Fruit fly (Drosophila melanogaster) whole organism, embryonic: ENCODE data around the gene CG1785.

Source experiments
- Atf6 ChIP-seq: fragments of 200-800 bp; sonication (Bioruptor generic); IDR thresholded peaks from 2 replicates; pipeline ENCODE4 v1.3.6; 2022; ENCODE audit warnings: missing biosample characterization, missing genetic modification characterization
- BEAF-32 ChIP-seq: fragments of 200-800 bp; sonication (Bioruptor generic); optimal IDR thresholded peaks from 3 replicates; lab custom pipeline; 2017; ENCODE audit warnings: missing biosample characterization, missing genetic modification characterization, mild to moderate bottlenecking, moderate library complexity, missing genetic modification reagents
- CG11093 ChIP-seq: fragments of 200-800 bp; sonication (Bioruptor generic); IDR thresholded peaks from 3 replicates; pipeline ENCODE4 v1.3.6; 2022; ENCODE audit warnings: missing biosample characterization, missing genetic modification characterization
- CG12071 ChIP-seq: fragments of 200-800 bp; sonication (Bioruptor generic); optimal IDR thresholded peaks from 3 replicates; lab custom pipeline; 2018; ENCODE audit warnings: missing biosample characterization, mild to moderate bottlenecking, missing genetic modification characterization
- CG12155 ChIP-seq: fragments of 200-800 bp; sonication (Bioruptor generic); optimal IDR thresholded peaks from 3 replicates; lab custom pipeline; 2016; ENCODE audit warnings: missing biosample characterization, missing genetic modification characterization
- CG13296 ChIP-seq: fragments of 200-800 bp; sonication (Bioruptor generic); optimal IDR thresholded peaks from 3 replicates; lab custom pipeline; 2018; ENCODE audit warnings: missing biosample characterization, mild to moderate bottlenecking, missing genetic modification characterization
- CG13894 ChIP-seq: fragments of 200-800 bp; sonication (Bioruptor generic); optimal IDR thresholded peaks from 3 replicates; lab custom pipeline; 2018; ENCODE audit warnings: missing biosample characterization, mild to moderate bottlenecking, missing genetic modification characterization, moderate library complexity
- CG14014 ChIP-seq: fragments of 200-800 bp; sonication (Bioruptor generic); IDR thresholded peaks from 2 replicates; pipeline ENCODE4 v1.3.6; 2022; ENCODE audit warnings: missing biosample characterization, missing genetic modification characterization
- CG15479 ChIP-seq: fragments of 200-800 bp; sonication (Bioruptor generic); optimal IDR thresholded peaks from 3 replicates; lab custom pipeline; 2019; ENCODE audit warnings: missing biosample characterization, mild to moderate bottlenecking, missing genetic modification characterization, moderate library complexity
- CG15514 ChIP-seq: fragments of 200-800 bp; sonication (Bioruptor generic); optimal IDR thresholded peaks from 3 replicates; lab custom pipeline; 2017; ENCODE audit warnings: missing biosample characterization, missing genetic modification characterization, mild to moderate bottlenecking, moderate library complexity, missing genetic modification reagents
- CG1647 ChIP-seq: fragments of 200-800 bp; sonication (Bioruptor generic); optimal IDR thresholded peaks from 3 replicates; lab custom pipeline; 2016; ENCODE audit warnings: missing biosample characterization, missing genetic modification characterization
- CG17568 ChIP-seq: fragments of 200-800 bp; sonication (Bioruptor generic); optimal IDR thresholded peaks from 2 replicates; lab custom pipeline; 2018; ENCODE audit warnings: missing biosample characterization, mild to moderate bottlenecking, missing genetic modification characterization, moderate library complexity
- CG2678 ChIP-seq: fragments of 200-800 bp; sonication (Bioruptor generic); optimal IDR thresholded peaks from 3 replicates; lab custom pipeline; 2019; ENCODE audit warnings: missing biosample characterization, mild to moderate bottlenecking, missing genetic modification characterization, moderate library complexity
- CG3065 ChIP-seq: fragments of 200-800 bp; sonication (Bioruptor generic); optimal IDR thresholded peaks from 2 replicates; lab custom pipeline; 2016; ENCODE audit warnings: missing biosample characterization, missing genetic modification characterization
- CG34376 ChIP-seq: fragments of 200-800 bp; sonication (Bioruptor generic); optimal IDR thresholded peaks from 2 replicates; lab custom pipeline; 2018; ENCODE audit warnings: missing biosample characterization, mild to moderate bottlenecking, missing genetic modification characterization
- CG4282 ChIP-seq: fragments of 200-800 bp; sonication (Bioruptor generic); optimal IDR thresholded peaks from 2 replicates; lab custom pipeline; 2016; ENCODE audit warnings: missing biosample characterization, missing genetic modification characterization
- CG4707 ChIP-seq: fragments of 200-800 bp; sonication (Bioruptor generic); optimal IDR thresholded peaks from 2 replicates; lab custom pipeline; 2018; ENCODE audit warnings: missing biosample characterization, mild to moderate bottlenecking, missing genetic modification characterization, moderate library complexity
- CG8290 ChIP-seq, 3 experiments: fragments of 200-800 bp; sonication (Bioruptor generic); optimal IDR thresholded peaks; 2 replicates each; lab custom pipeline; 2016 to 2019; ENCODE audit warnings: missing biosample characterization in 3 of 3, missing genetic modification characterization in 3 of 3, mild to moderate bottlenecking in 2 of 3, moderate library complexity in 1 of 3
- CG9437 ChIP-seq: fragments of 200-800 bp; sonication (Bioruptor generic); optimal IDR thresholded peaks from 2 replicates; lab custom pipeline; 2018; ENCODE audit warnings: missing biosample characterization, mild to moderate bottlenecking, missing genetic modification characterization
- CG9727 ChIP-seq: fragments of 200-800 bp; sonication (Bioruptor generic); optimal IDR thresholded peaks from 3 replicates; lab custom pipeline; 2017; ENCODE audit warnings: missing biosample characterization, mild to moderate bottlenecking, missing genetic modification characterization
- CG9876 ChIP-seq: fragments of 200-800 bp; sonication (Bioruptor generic); optimal IDR thresholded peaks from 2 replicates; lab custom pipeline; 2016; ENCODE audit warnings: missing biosample characterization, missing genetic modification characterization
- Camta ChIP-seq: fragments of 200-800 bp; sonication (Bioruptor generic); optimal IDR thresholded peaks from 2 replicates; lab custom pipeline; 2016; ENCODE audit warnings: missing biosample characterization, missing genetic modification characterization
- CrebB ChIP-seq: fragments of 200-800 bp; sonication (Bioruptor generic); optimal IDR thresholded peaks from 3 replicates; lab custom pipeline; 2018; ENCODE audit warnings: missing biosample characterization, mild to moderate bottlenecking, missing genetic modification characterization
- D19B ChIP-seq: fragments of 200-800 bp; sonication (Bioruptor generic); optimal IDR thresholded peaks from 2 replicates; lab custom pipeline; 2017; ENCODE audit warnings: missing biosample characterization, mild to moderate bottlenecking, missing genetic modification characterization
- Deaf1 ChIP-seq: fragments of 200-800 bp; optimal IDR thresholded peaks from 3 replicates; lab custom pipeline; 2019; ENCODE audit warnings: missing biosample characterization, mild to moderate bottlenecking, missing genetic modification characterization, moderate library complexity
- HLH3B ChIP-seq: fragments of 200-800 bp; sonication (Bioruptor generic); IDR thresholded peaks from 2 replicates; pipeline ENCODE4 v1.3.6; 2022; ENCODE audit warnings: missing biosample characterization, missing genetic modification characterization
- Kr ChIP-seq: fragments of 200-800 bp; sonication (Bioruptor generic); optimal IDR thresholded peaks from 2 replicates; lab custom pipeline; 2017; ENCODE audit warnings: missing biosample characterization, mild to moderate bottlenecking, missing genetic modification characterization
- Myb ChIP-seq: fragments of 200-800 bp; sonication (Bioruptor generic); optimal IDR thresholded peaks from 2 replicates; lab custom pipeline; 2016; ENCODE audit warnings: missing biosample characterization, missing genetic modification characterization
- Nf-YB ChIP-seq: fragments of 200-800 bp; sonication (Bioruptor generic); optimal IDR thresholded peaks from 3 replicates; lab custom pipeline; 2019; ENCODE audit warnings: missing biosample characterization, mild to moderate bottlenecking, missing genetic modification characterization, moderate library complexity
- Nf-YC ChIP-seq: fragments of 200-800 bp; optimal IDR thresholded peaks from 3 replicates; lab custom pipeline; 2019; ENCODE audit warnings: missing biosample characterization, mild to moderate bottlenecking, missing genetic modification characterization, moderate library complexity
- chinmo ChIP-seq: fragments of 200-800 bp; sonication (Bioruptor generic); IDR thresholded peaks from 4 replicates; pipeline ENCODE4 v1.3.6; 2022; ENCODE audit warnings: missing biosample characterization, missing genetic modification characterization; ENCODE audit not compliant: partially characterized antibody
- dmrt11E ChIP-seq: fragments of 200-800 bp; sonication (Bioruptor generic); optimal IDR thresholded peaks from 3 replicates; lab custom pipeline; 2018; ENCODE audit warnings: missing biosample characterization, mild to moderate bottlenecking, missing genetic modification characterization, moderate library complexity
- eve ChIP-seq, 2 experiments: fragments of >200 bp; optimal IDR thresholded peaks; 2 replicates each; lab custom pipeline; 2017; ENCODE audit warnings: missing biosample characterization in 2 of 2, missing genetic modification characterization in 2 of 2
- exex ChIP-seq: fragments of 200-800 bp; sonication (Bioruptor generic); optimal IDR thresholded peaks from 4 replicates; lab custom pipeline; 2018; ENCODE audit warnings: missing biosample characterization, mild to moderate bottlenecking, missing genetic modification characterization, moderate library complexity
- fu2 ChIP-seq: fragments of 200-800 bp; sonication (Bioruptor generic); optimal IDR thresholded peaks from 2 replicates; lab custom pipeline; 2016; ENCODE audit warnings: missing biosample characterization, missing genetic modification characterization
- kni ChIP-seq: fragments of 200-800 bp; sonication (Bioruptor generic); optimal IDR thresholded peaks from 3 replicates; lab custom pipeline; 2017; ENCODE audit warnings: mild to moderate bottlenecking, missing biosample characterization, missing genetic modification reagents, missing genetic modification characterization
- lab ChIP-seq: fragments of 200-800 bp; sonication (Bioruptor generic); optimal IDR thresholded peaks from 3 replicates; lab custom pipeline; 2017; ENCODE audit warnings: missing biosample characterization, missing genetic modification characterization, mild to moderate bottlenecking, moderate library complexity, missing genetic modification reagents
- luna ChIP-seq: fragments of 200-800 bp; sonication (Bioruptor generic); optimal IDR thresholded peaks from 2 replicates; lab custom pipeline; 2016; ENCODE audit warnings: missing biosample characterization, missing genetic modification characterization
- pnt ChIP-seq: fragments of 200-800 bp; sonication (Bioruptor generic); optimal IDR thresholded peaks from 3 replicates; lab custom pipeline; 2016; ENCODE audit warnings: missing biosample characterization, missing genetic modification characterization
- pros ChIP-seq: fragments of 200-800 bp; sonication (Bioruptor generic); optimal IDR thresholded peaks from 3 replicates; lab custom pipeline; 2019; ENCODE audit warnings: missing biosample characterization, mild to moderate bottlenecking, missing genetic modification characterization, moderate library complexity
- salm ChIP-seq: fragments of 200-800 bp; sonication (Bioruptor generic); optimal IDR thresholded peaks from 2 replicates; lab custom pipeline; 2018; ENCODE audit warnings: missing biosample characterization, mild to moderate bottlenecking, missing genetic modification characterization
- sd ChIP-seq: fragments of 200-800 bp; sonication (Bioruptor generic); optimal IDR thresholded peaks from 3 replicates; lab custom pipeline; 2018; ENCODE audit warnings: missing biosample characterization, mild to moderate bottlenecking, missing genetic modification characterization, moderate library complexity
- sens ChIP-seq: fragments of 200-800 bp; sonication (Bioruptor generic); peaks from one replicate; lab custom pipeline; 2016; ENCODE audit warnings: missing biosample characterization, missing genetic modification characterization
- sug ChIP-seq: fragments of 200-800 bp; optimal IDR thresholded peaks from 2 replicates; lab custom pipeline; 2019; ENCODE audit warnings: missing biosample characterization, mild to moderate bottlenecking, missing genetic modification characterization, moderate library complexity
- tio ChIP-seq: fragments of 200-800 bp; sonication (Bioruptor generic); optimal IDR thresholded peaks from 2 replicates; lab custom pipeline; 2017; ENCODE audit warnings: missing biosample characterization, missing genetic modification characterization, inconsistent platforms
- unpg ChIP-seq: fragments of 200-800 bp; sonication (Bioruptor generic); optimal IDR thresholded peaks from 3 replicates; lab custom pipeline; 2018; ENCODE audit warnings: missing biosample characterization, mild to moderate bottlenecking, missing genetic modification characterization, moderate library complexity
- zfh2 ChIP-seq: fragments of 200-800 bp; sonication (Bioruptor generic); optimal IDR thresholded peaks from 2 replicates; lab custom pipeline; 2016; ENCODE audit warnings: missing biosample characterization, missing genetic modification characterization

The CG1785 gene

DNA sequence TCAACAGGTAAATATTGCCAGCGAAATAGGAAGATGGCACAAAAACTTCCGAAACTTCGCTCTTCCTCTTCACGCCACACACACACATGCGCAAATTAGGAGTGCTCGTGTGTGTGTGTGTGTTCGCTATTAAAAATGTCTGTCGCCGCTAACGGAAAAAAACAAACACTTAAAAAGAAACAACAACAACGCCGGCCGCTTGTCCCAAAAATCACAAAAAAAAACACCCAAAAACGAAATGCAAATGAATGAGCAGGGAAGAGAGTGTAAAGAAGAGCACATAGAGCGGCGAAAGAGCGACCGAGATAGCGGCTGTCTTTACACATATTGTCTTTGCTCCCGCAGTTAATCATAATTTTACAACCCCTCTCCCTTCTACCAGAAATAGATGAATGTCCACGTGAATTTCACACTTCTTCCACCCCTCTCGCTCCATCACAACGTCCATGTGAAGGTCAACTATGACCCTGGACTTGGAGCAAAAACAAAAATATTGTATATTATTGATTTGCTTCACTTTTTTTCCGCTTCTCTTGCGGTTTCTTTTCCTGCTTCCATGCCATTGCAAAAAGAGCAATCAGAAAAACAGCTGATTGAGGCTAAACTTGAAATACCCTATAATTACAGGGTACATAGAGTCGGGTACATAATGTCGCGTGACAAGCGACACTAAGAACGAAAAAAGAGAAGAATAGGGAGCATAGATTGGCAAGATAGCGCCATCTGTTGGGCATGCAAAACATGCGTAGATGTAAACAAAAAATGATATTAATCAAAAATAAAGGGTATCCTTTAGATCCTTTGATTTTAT lies 32.7 kb upstream of the CG1785 start (continued):
- TF ChIP-seq D19B = peak; percentile 84
- TF ChIP-seq HLH3B (GFP tag; lab: Robert Waterston, UW) = no peak
- TF ChIP-seq CG8290 (GFP tag; optimal IDR thresholded peaks at IDR 0.05; lab: Kevin White, UChicago) = no peak
- TF ChIP-seq CG8290 (tag; optimal IDR thresholded peaks at IDR 0.05; lab: Kevin White, UChicago) = peak in 1 of 2 experiments; percentile 0

DNA sequence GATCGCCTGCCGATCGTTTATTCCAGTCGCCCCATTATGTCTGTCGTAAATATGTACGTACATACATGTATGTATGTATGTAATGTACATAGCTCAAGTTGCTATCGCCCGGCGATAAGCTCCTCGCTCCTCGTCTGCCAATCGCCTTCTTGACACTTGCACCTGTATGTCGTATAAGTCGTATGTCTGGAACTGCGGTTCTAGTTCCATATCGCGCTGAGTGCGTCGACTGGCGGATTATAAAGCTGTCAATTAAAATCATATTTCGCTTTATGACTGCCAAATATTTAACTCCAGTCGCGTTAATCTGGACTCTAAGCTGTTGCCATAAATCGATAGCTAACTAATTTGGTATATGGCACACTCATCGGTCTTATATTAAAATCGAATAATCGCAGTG lies 29.3 kb upstream of the CG1785 start:
- TF ChIP-seq CG1647 (GFP tag; lab: Kevin White, UChicago) = no peak
- TF ChIP-seq sug = peak; percentile 41
- peak; percentile 28 for TF ChIP-seq CG2678 (tag; lab: Kevin White, UChicago)
- TF ChIP-seq CG15514 (GFP tag; lab: Kevin White, UChicago) = peak; percentile 25
- TF ChIP-seq CG9727 = no peak
- no peak for TF ChIP-seq eve (GFP tag; optimal IDR thresholded peaks at IDR 0.05; lab: Kevin White, UChicago)
- peak; percentile 75 for TF ChIP-seq Nf-YB
- 0 out of 2 replicates have a peak, but pooled peaks have one; percentile 9 for TF ChIP-seq Atf6 (GFP tag; lab: Robert Waterston, UW)
- no peak for TF ChIP-seq CG12071 (GFP tag; lab: Kevin White, UChicago)
- TF ChIP-seq sens (GFP tag; lab: Kevin White, UChicago) = peak; percentile 19
- TF ChIP-seq Kr = no peak
- no peak for TF ChIP-seq CG14014 (GFP tag; lab: Robert Waterston, UW)
- TF ChIP-seq chinmo (GFP tag; lab: Robert Waterston, UW) = 0 out of 4 replicates have a peak, but pooled peaks have one; percentile 51
- TF ChIP-seq sd (tag; lab: Kevin White, UChicago) = peak; percentile 66
- no peak for TF ChIP-seq Myb (GFP tag; lab: Kevin White, UChicago)
- TF ChIP-seq CG4282 (GFP tag; lab: Kevin White, UChicago) = no peak
- TF ChIP-seq Nf-YC (tag; lab: Kevin White, UChicago) = peak; percentile 73
- no peak for TF ChIP-seq CG11093
- TF ChIP-seq CrebB (tag; lab: Kevin White, UChicago) = peak; percentile 21
- TF ChIP-seq CG13296 (GFP tag; lab: Kevin White, UChicago) = peak; percentile 18
- peak; percentile 33 for TF ChIP-seq salm (tag; lab: Kevin White, UChicago)
- peak; percentile 7 for TF ChIP-seq unpg (GFP tag; lab: Kevin White, UChicago)
- no peak for TF ChIP-seq luna
- TF ChIP-seq BEAF-32 (GFP tag; lab: Kevin White, UChicago) = no peak
- TF ChIP-seq Deaf1 (tag; lab: Kevin White, UChicago) = peak; percentile 7
- peak; percentile 16 for TF ChIP-seq lab (GFP tag; lab: Kevin White, UChicago)
- no peak for TF ChIP-seq zfh2
- TF ChIP-seq CG34376 (GFP tag; lab: Kevin White, UChicago) = peak; percentile 57
- TF ChIP-seq exex (tag; lab: Kevin White, UChicago) = peak; percentile 99
- TF ChIP-seq CG13894 (tag; lab: Kevin White, UChicago) = peak; percentile 12
- peak; percentile 16 for TF ChIP-seq CG17568 (GFP tag; lab: Kevin White, UChicago)

DNA sequence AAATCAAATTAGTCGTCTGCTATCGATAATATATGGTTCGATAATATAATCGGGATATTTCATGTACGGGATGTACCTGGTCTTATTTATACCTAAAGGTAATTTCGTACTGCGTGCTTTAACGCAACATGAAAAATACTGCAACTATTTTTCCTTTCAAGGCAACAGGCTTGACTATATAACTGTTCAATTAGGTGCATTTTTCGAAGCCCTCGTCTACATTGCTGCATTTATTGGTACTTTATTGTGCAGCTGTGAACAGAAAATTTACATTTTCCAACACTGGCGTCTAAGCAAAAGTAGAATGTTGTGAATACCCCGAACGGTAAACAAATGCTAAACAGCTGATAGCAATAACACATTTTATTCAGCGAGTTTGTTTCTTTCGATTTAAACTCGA lies 24.7 kb upstream of the CG1785 start, which contains the start of the genes Ppt1 and Ogg1:
Ppt1 (minus strand) TSS at position 225 of the 400 bp plus-strand sequence.
Ogg1 (plus strand) TSS at position 325 of the 400 bp plus-strand sequence.
- TF ChIP-seq Myb (GFP tag; lab: Kevin White, UChicago) = peak; percentile 39
- TF ChIP-seq dmrt11E (tag; lab: Kevin White, UChicago) = no peak
- peak; percentile 22 for TF ChIP-seq exex (tag; lab: Kevin White, UChicago)
- TF ChIP-seq CG9437 (GFP tag; lab: Kevin White, UChicago) = no peak
- no peak for TF ChIP-seq pros (GFP tag; lab: Kevin White, UChicago)
- peak; percentile 54 for TF ChIP-seq CG15479 (GFP tag; lab: Kevin White, UChicago)
- peak; percentile 45 for TF ChIP-seq fu2 (GFP tag; lab: Kevin White, UChicago)
- no peak for TF ChIP-seq CG9876
- TF ChIP-seq Camta (GFP tag; lab: Kevin White, UChicago) = peak; percentile 54
- peak; percentile 61 for TF ChIP-seq CG12155
- no peak for TF ChIP-seq CG3065 (GFP tag; lab: Kevin White, UChicago)
- no peak for TF ChIP-seq kni (GFP tag; lab: Kevin White, UChicago)
- TF ChIP-seq tio = no peak
- TF ChIP-seq CG4707 = no peak
- TF ChIP-seq pnt = peak; percentile 51
